Fruit fly (Drosophila melanogaster) whole organism, prepupa: ENCODE measurements around the gene CG13898.

Experiments used
- Blimp-1 ChIP-seq: fragments of 200-800 bp; sonication (Bioruptor generic); optimal IDR thresholded peaks from 3 replicates; lab custom pipeline; 2017; ENCODE audit warnings: missing biosample characterization, missing genetic modification characterization, mild to moderate bottlenecking, moderate library complexity, missing genetic modification reagents
- CG10669 ChIP-seq: fragments of 200-800 bp; sonication (Bioruptor generic); optimal IDR thresholded peaks from 3 replicates; lab custom pipeline; 2018; ENCODE audit warnings: missing biosample characterization, mild to moderate bottlenecking, missing genetic modification characterization, moderate library complexity
- CG11294 ChIP-seq: fragments of 200-800 bp; sonication (Bioruptor generic); IDR thresholded peaks from 2 replicates; pipeline ENCODE4 v1.3.6; 2022; ENCODE audit warnings: missing biosample characterization, missing genetic modification characterization
- CG11762 ChIP-seq: fragments of 200-800 bp; sonication (Bioruptor generic); optimal IDR thresholded peaks from 3 replicates; lab custom pipeline; 2016; ENCODE audit warnings: missing biosample characterization, missing genetic modification characterization; ENCODE audit not compliant: insufficient read depth
- CG15336 ChIP-seq: fragments of 200-800 bp; sonication (Bioruptor generic); IDR thresholded peaks from 2 replicates; pipeline ENCODE4 v1.3.6; 2022; ENCODE audit warnings: missing biosample characterization, missing genetic modification characterization
- CG1621 ChIP-seq: fragments of 200-800 bp; sonication (Bioruptor generic); optimal IDR thresholded peaks from 3 replicates; lab custom pipeline; 2018; ENCODE audit warnings: missing biosample characterization, mild to moderate bottlenecking, missing genetic modification characterization
- CG16779 ChIP-seq: fragments of 200-800 bp; sonication (Bioruptor generic); optimal IDR thresholded peaks from 3 replicates; lab custom pipeline; 2017; ENCODE audit warnings: missing biosample characterization, mild to moderate bottlenecking, missing genetic modification characterization
- CG31627 ChIP-seq: fragments of 200-800 bp; sonication (Bioruptor generic); optimal IDR thresholded peaks from 3 replicates; lab custom pipeline; 2016; ENCODE audit warnings: missing biosample characterization, missing genetic modification characterization
- CG3919 ChIP-seq: fragments of 200-800 bp; sonication (Bioruptor generic); optimal IDR thresholded peaks from 3 replicates; lab custom pipeline; 2016; ENCODE audit warnings: missing biosample characterization, missing genetic modification characterization
- CG6163 ChIP-seq: fragments of 200-800 bp; sonication (Bioruptor generic); IDR thresholded peaks from 3 replicates; pipeline ENCODE4 v1.3.6; 2022; ENCODE audit warnings: missing biosample characterization, missing genetic modification characterization
- CG6276 ChIP-seq: fragments of 200-800 bp; sonication (Bioruptor generic); optimal IDR thresholded peaks from 2 replicates; lab custom pipeline; 2017; ENCODE audit warnings: missing biosample characterization, mild to moderate bottlenecking, missing genetic modification characterization
- CG6792 ChIP-seq: fragments of 200-800 bp; sonication (Bioruptor generic); optimal IDR thresholded peaks from 3 replicates; lab custom pipeline; 2016; ENCODE audit warnings: missing biosample characterization, missing genetic modification characterization
- CG6808 ChIP-seq: fragments of 200-800 bp; sonication (Bioruptor generic); optimal IDR thresholded peaks from 3 replicates; lab custom pipeline; 2017; ENCODE audit warnings: missing biosample characterization, missing genetic modification characterization, mild to moderate bottlenecking, moderate library complexity, missing genetic modification reagents
- CG6854 ChIP-seq: fragments of 200-800 bp; sonication (Bioruptor generic); optimal IDR thresholded peaks from 2 replicates; lab custom pipeline; 2017; ENCODE audit warnings: missing biosample characterization, mild to moderate bottlenecking, missing genetic modification characterization
- CG8119 ChIP-seq: fragments of 200-800 bp; sonication (Bioruptor generic); IDR thresholded peaks from 3 replicates; pipeline ENCODE4 v1.3.6; 2022; ENCODE audit warnings: missing biosample characterization, missing genetic modification characterization
- CG8319 ChIP-seq: fragments of 200-800 bp; sonication (Bioruptor generic); optimal IDR thresholded peaks from 3 replicates; lab custom pipeline; 2016; ENCODE audit warnings: missing biosample characterization, missing genetic modification characterization
- CG8632 ChIP-seq: fragments of 200-800 bp; sonication (Bioruptor generic); optimal IDR thresholded peaks from 3 replicates; lab custom pipeline; 2016; ENCODE audit warnings: missing biosample characterization, missing genetic modification characterization
- CG9139 ChIP-seq: fragments of 200-800 bp; sonication (Bioruptor generic); optimal IDR thresholded peaks from 3 replicates; lab custom pipeline; 2017; ENCODE audit warnings: missing biosample characterization, mild to moderate bottlenecking, missing genetic modification characterization
- Eip78C ChIP-seq: fragments of 200-800 bp; sonication (Bioruptor generic); peaks from one replicate; lab custom pipeline; 2016; ENCODE audit warnings: missing biosample characterization, missing genetic modification characterization
- Eip93F ChIP-seq: fragments of 200-800 bp; sonication (Bioruptor generic); optimal IDR thresholded peaks from 2 replicates; lab custom pipeline; 2016; ENCODE audit warnings: missing biosample characterization, mild to moderate bottlenecking, missing genetic modification characterization
- Ets21C ChIP-seq: fragments of 200-800 bp; sonication (Bioruptor generic); optimal IDR thresholded peaks from 3 replicates; lab custom pipeline; 2016; ENCODE audit warnings: missing biosample characterization, missing genetic modification characterization
- Ets96B ChIP-seq: fragments of 200-800 bp; optimal IDR thresholded peaks from 2 replicates; lab custom pipeline; 2019; ENCODE audit warnings: missing biosample characterization, mild to moderate bottlenecking, missing genetic modification characterization, moderate library complexity
- Gug ChIP-seq: fragments of 200-800 bp; sonication (Bioruptor generic); IDR thresholded peaks from 2 replicates; pipeline ENCODE4 v1.3.6; 2022; ENCODE audit warnings: missing biosample characterization, missing genetic modification characterization
- Hr39 ChIP-seq: fragments of 200-800 bp; sonication (Bioruptor generic); optimal IDR thresholded peaks from 2 replicates; lab custom pipeline; 2016; ENCODE audit warnings: missing biosample characterization, missing genetic modification characterization
- Hr4 ChIP-seq: fragments of 200-800 bp; sonication (Bioruptor generic); optimal IDR thresholded peaks from 3 replicates; lab custom pipeline; 2016; ENCODE audit warnings: missing biosample characterization, missing genetic modification characterization
- Lpt ChIP-seq: fragments of 200-800 bp; sonication (Bioruptor generic); optimal IDR thresholded peaks from 3 replicates; lab custom pipeline; 2016; ENCODE audit warnings: missing biosample characterization, missing genetic modification characterization
- Met ChIP-seq: fragments of 200-800 bp; sonication (Bioruptor generic); optimal IDR thresholded peaks from 3 replicates; lab custom pipeline; 2016; ENCODE audit warnings: missing biosample characterization, missing genetic modification characterization
- OdsH ChIP-seq: fragments of 200-800 bp; sonication (Bioruptor generic); optimal IDR thresholded peaks from 3 replicates; lab custom pipeline; 2016; ENCODE audit warnings: missing biosample characterization, missing genetic modification characterization
- Smox ChIP-seq: fragments of 200-800 bp; sonication (Bioruptor generic); optimal IDR thresholded peaks from 3 replicates; lab custom pipeline; 2016; ENCODE audit warnings: missing biosample characterization, missing genetic modification characterization
- Sox102F ChIP-seq: fragments of 200-800 bp; sonication (Bioruptor generic); optimal IDR thresholded peaks from 2 replicates; lab custom pipeline; 2016; ENCODE audit warnings: missing biosample characterization, mild to moderate bottlenecking, missing genetic modification characterization
- Sox14 ChIP-seq: fragments of 200-800 bp; sonication (Bioruptor generic); optimal IDR thresholded peaks from 3 replicates; lab custom pipeline; 2016; ENCODE audit warnings: missing biosample characterization, missing genetic modification characterization
- Sox15 ChIP-seq: fragments of 200-800 bp; sonication (Bioruptor generic); optimal IDR thresholded peaks from 3 replicates; lab custom pipeline; 2016; ENCODE audit warnings: missing biosample characterization, missing genetic modification characterization
- achi ChIP-seq: fragments of 200-800 bp; sonication (Bioruptor generic); optimal IDR thresholded peaks from 3 replicates; lab custom pipeline; 2016; ENCODE audit warnings: missing biosample characterization, missing genetic modification characterization
- acj6 ChIP-seq: fragments of 200-800 bp; sonication (Bioruptor generic); optimal IDR thresholded peaks from 3 replicates; lab custom pipeline; 2016; ENCODE audit warnings: missing biosample characterization, missing genetic modification characterization
- cyc ChIP-seq: fragments of 200-800 bp; sonication (Bioruptor generic); optimal IDR thresholded peaks from 3 replicates; lab custom pipeline; 2016; ENCODE audit warnings: missing biosample characterization, missing genetic modification characterization
- dac ChIP-seq: fragments of 200-800 bp; sonication (Bioruptor generic); optimal IDR thresholded peaks from 2 replicates; lab custom pipeline; 2017; ENCODE audit warnings: missing biosample characterization, mild to moderate bottlenecking, missing genetic modification characterization
- dsx ChIP-seq: fragments of 200-800 bp; optimal IDR thresholded peaks from 3 replicates; lab custom pipeline; 2019; ENCODE audit warnings: missing biosample characterization, mild to moderate bottlenecking, missing genetic modification characterization, moderate library complexity; ENCODE audit not compliant: poor library complexity, severe bottlenecking
- eg ChIP-seq: fragments of 200-800 bp; sonication (Bioruptor generic); IDR thresholded peaks from 3 replicates; pipeline ENCODE4 v1.3.6; 2022; ENCODE audit warnings: missing biosample characterization, missing genetic modification characterization
- esn ChIP-seq: fragments of 200-800 bp; sonication (Bioruptor generic); optimal IDR thresholded peaks from 2 replicates; lab custom pipeline; 2016; ENCODE audit warnings: missing biosample characterization, mild to moderate bottlenecking, missing genetic modification characterization, moderate library complexity
- fd59A ChIP-seq: fragments of 200-800 bp; sonication (Bioruptor generic); optimal IDR thresholded peaks from 2 replicates; lab custom pipeline; 2017; ENCODE audit warnings: missing biosample characterization, mild to moderate bottlenecking, missing genetic modification characterization, missing genetic modification reagents
- lz ChIP-seq: fragments of 200-800 bp; sonication (Bioruptor generic); optimal IDR thresholded peaks from 3 replicates; lab custom pipeline; 2016; ENCODE audit warnings: missing biosample characterization, missing genetic modification characterization
- pdm3 ChIP-seq: fragments of 200-800 bp; sonication (Bioruptor generic); optimal IDR thresholded peaks from 3 replicates; lab custom pipeline; 2016; ENCODE audit warnings: missing biosample characterization, missing genetic modification characterization
- salr ChIP-seq, 2 experiments: fragments of 200-800 bp; sonication (Bioruptor generic); optimal IDR thresholded peaks; 3 replicates each; lab custom pipeline; 2016 to 2018; ENCODE audit warnings: missing biosample characterization in 2 of 2, missing genetic modification characterization in 2 of 2, mild to moderate bottlenecking in 1 of 2
- spab ChIP-seq: fragments of 200-800 bp; sonication (Bioruptor generic); optimal IDR thresholded peaks from 2 replicates; lab custom pipeline; 2017; ENCODE audit warnings: missing biosample characterization, mild to moderate bottlenecking, missing genetic modification characterization, missing genetic modification reagents
- ss ChIP-seq, 2 experiments: fragments of 200-800 bp; sonication (Bioruptor generic); optimal IDR thresholded peaks; 2 replicates in 1 of 2; 3 replicates in 1 of 2; lab custom pipeline; 2017 to 2018; ENCODE audit warnings: mild to moderate bottlenecking in 2 of 2, missing biosample characterization in 2 of 2, missing genetic modification characterization in 2 of 2, moderate library complexity in 1 of 2
- topi ChIP-seq: fragments of 200-800 bp; sonication (Bioruptor generic); optimal IDR thresholded peaks from 3 replicates; lab custom pipeline; 2016; ENCODE audit warnings: missing biosample characterization, missing genetic modification characterization
- vri ChIP-seq: fragments of 200-800 bp; sonication (Bioruptor generic); optimal IDR thresholded peaks from 3 replicates; lab custom pipeline; 2016; ENCODE audit warnings: missing biosample characterization, mild to moderate bottlenecking, missing genetic modification characterization

The CG13898 gene

DNA sequence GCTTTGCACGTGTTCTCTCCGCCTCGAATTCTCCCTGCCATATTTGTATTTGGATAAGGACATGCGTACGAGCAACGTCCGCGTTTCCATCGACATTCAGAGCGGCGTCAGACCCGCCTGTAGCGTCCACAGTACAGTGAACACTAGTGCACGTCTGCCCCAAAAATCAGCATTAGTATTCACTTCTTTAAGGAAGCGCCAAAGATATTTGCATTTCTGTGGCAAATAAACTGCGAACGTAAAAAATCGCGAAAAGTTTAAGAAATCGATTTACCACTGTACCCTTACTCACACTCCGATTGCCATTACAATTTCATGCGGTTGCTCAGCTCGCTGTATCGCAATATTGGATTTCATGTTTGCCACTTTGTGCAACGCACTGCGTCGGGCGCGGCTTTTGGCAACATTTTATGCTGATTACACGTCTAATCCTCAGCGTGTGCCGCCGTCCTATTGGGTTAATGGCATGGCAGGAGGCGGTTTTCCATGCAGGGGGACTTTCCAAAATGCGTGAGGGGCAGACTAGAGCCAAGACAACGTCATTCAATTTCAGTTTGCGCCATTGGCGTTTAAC lies 1.1 kb downstream of the CG13898 start (continued):
- TF ChIP-seq cyc (GFP tag; lab: Kevin White, UChicago) (peak; percentile 99), CG8632 (GFP tag; lab: Kevin White, UChicago) (peak; percentile 94), CG1621 (tag; lab: Kevin White, UChicago) (peak; percentile 97), Lpt (GFP tag; lab: Kevin White, UChicago) (peak; percentile 91), CG6163 (GFP tag; lab: Robert Waterston, UW) (peak; percentile 99), Sox102F (peak; percentile 99), achi (peak; percentile 95), CG6808 (peak; percentile 84), CG6792 (GFP tag; lab: Kevin White, UChicago) (peak; percentile 98), ss (GFP tag; optimal IDR thresholded peaks at IDR 0.05; lab: Kevin White, UChicago) (peak; percentile 91 to 92), Ets96B (tag; lab: Kevin White, UChicago) (peak; percentile 94), Hr39 (GFP tag; lab: Kevin White, UChicago) (peak; percentile 99), Eip93F (GFP tag; lab: Kevin White, UChicago) (peak; percentile 96), Ets21C (peak; percentile 98), Sox15 (peak; percentile 96), Gug (peak; percentile 89), spab (GFP tag; lab: Kevin White, UChicago) (peak; percentile 91), CG31627 (GFP tag; lab: Kevin White, UChicago) (peak; percentile 99), Blimp-1 (GFP tag; lab: Kevin White, UChicago) (peak; percentile 90), CG9139 (GFP tag; lab: Kevin White, UChicago) (peak; percentile 84), CG11294 (GFP tag; lab: Robert Waterston, UW) (peak; percentile 91), lz (GFP tag; lab: Kevin White, UChicago) (peak; percentile 99), OdsH (peak; percentile 97), CG15336 (GFP tag; lab: Robert Waterston, UW) (peak; percentile 95), salr (GFP tag; optimal IDR thresholded peaks at IDR 0.05; lab: Kevin White, UChicago) (peak; percentile 75 to 96), dsx (GFP tag; lab: Kevin White, UChicago) (peak; percentile 92), Eip78C (GFP tag; lab: Kevin White, UChicago) (peak; percentile 98), CG8319 (GFP tag; lab: Kevin White, UChicago) (peak; percentile 96), CG10669 (GFP tag; lab: Kevin White, UChicago) (peak; percentile 94), Hr4 (GFP tag; lab: Kevin White, UChicago) (peak; percentile 95), CG3919 (GFP tag; lab: Kevin White, UChicago) (peak; percentile 97)
- TF ChIP-seq, all 60 proteins: peak for 60

- TF ChIP-seq CG10669 (GFP tag; lab: Kevin White, UChicago) (peak; percentile 77), Sox15 (peak; percentile 61), lz (GFP tag; lab: Kevin White, UChicago) (peak; percentile 83), esn (GFP tag; lab: Kevin White, UChicago) (peak; percentile 79), eg (GFP tag; lab: Robert Waterston, UW) (peak; percentile 83), CG11294 (GFP tag; lab: Robert Waterston, UW) (peak; percentile 54), Lpt (GFP tag; lab: Kevin White, UChicago) (peak; percentile 24), Blimp-1 (GFP tag; lab: Kevin White, UChicago) (peak; percentile 47), CG8632 (GFP tag; lab: Kevin White, UChicago) (peak; percentile 64), CG11762 (peak; percentile 54), Met (GFP tag; lab: Kevin White, UChicago) (peak; percentile 86), pdm3 (peak; percentile 70), topi (peak; percentile 83), Smox (GFP tag; lab: Kevin White, UChicago) (peak; percentile 84), spab (GFP tag; lab: Kevin White, UChicago) (peak; percentile 57), fd59A (peak; percentile 54), Gug (peak; percentile 41), CG6276 (GFP tag; lab: Kevin White, UChicago) (peak; percentile 2), Eip78C (GFP tag; lab: Kevin White, UChicago) (peak; percentile 50), CG8119 (GFP tag; lab: Robert Waterston, UW) (peak; percentile 72), CG16779 (tag; lab: Kevin White, UChicago) (peak; percentile 13), Sox14 (GFP tag; lab: Kevin White, UChicago) (peak; percentile 82), acj6 (peak; percentile 81), CG6854 (GFP tag; lab: Kevin White, UChicago) (peak; percentile 64), vri (GFP tag; lab: Kevin White, UChicago) (peak; percentile 61), dac (GFP tag; lab: Kevin White, UChicago) (peak; percentile 10), Hr4 (GFP tag; lab: Kevin White, UChicago) (peak; percentile 72), Ets21C (peak; percentile 71)
Measured at dm6 chr3L:801860-802462, 1.9 kb downstream of the CG13898 start.
